Worm (Caenorhabditis elegans) whole organism, late embryonic: Measurements from ENCODE around the gene srlf-13.

Experiments
- C08G9.2 ChIP-seq: sonication (generic microtip); optimal IDR thresholded peaks from 2 replicates; lab custom pipeline; 2016; ENCODE audit warnings: mild to moderate bottlenecking, missing genetic modification characterization, moderate library complexity, missing compliant biosample characterization
- K02D7.2 ChIP-seq: sonication (generic microtip); optimal IDR thresholded peaks from 2 replicates; lab custom pipeline; 2017; ENCODE audit warnings: mild to moderate bottlenecking, missing genetic modification characterization, missing compliant biosample characterization
- ceh-18 ChIP-seq: sonication (generic microtip); optimal IDR thresholded peaks from 2 replicates; lab custom pipeline; 2016; ENCODE audit warnings: missing genetic modification characterization, missing compliant biosample characterization
- fkh-10 ChIP-seq: fragments of 150-350 bp; optimal IDR thresholded peaks from 2 replicates; lab custom pipeline; 2014; ENCODE audit warnings: missing biosample characterization, missing genetic modification reagents, missing genetic modification characterization
- lin-11 ChIP-seq: fragments of 200-800 bp; sonication (Bioruptor generic); optimal IDR thresholded peaks from 2 replicates; lab custom pipeline; 2018; ENCODE audit warnings: mild to moderate bottlenecking, missing genetic modification characterization, missing compliant biosample characterization
- madf-2 ChIP-seq: sonication (generic microtip); optimal IDR thresholded peaks from 2 replicates; lab custom pipeline; 2017; ENCODE audit warnings: missing genetic modification characterization, missing compliant biosample characterization
- nhr-11 ChIP-seq: fragments of 150-350 bp; optimal IDR thresholded peaks from 2 replicates; lab custom pipeline; 2014; ENCODE audit warnings: missing biosample characterization, missing genetic modification characterization
- pag-3 ChIP-seq: sonication (generic microtip); optimal IDR thresholded peaks from 2 replicates; lab custom pipeline; 2016; ENCODE audit warnings: missing compliant biosample characterization, missing genetic modification characterization, borderline replicate concordance
- pha-4 ChIP-seq: fragments of 150-350 bp; optimal IDR thresholded peaks from 2 replicates; lab custom pipeline; 2018; ENCODE audit warnings: missing biosample characterization, missing genetic modification reagents, missing genetic modification characterization
- pqm-1 ChIP-seq: sonication (generic microtip); optimal IDR thresholded peaks from 2 replicates; lab custom pipeline; 2016; ENCODE audit warnings: missing genetic modification characterization, missing compliant biosample characterization

DNA sequence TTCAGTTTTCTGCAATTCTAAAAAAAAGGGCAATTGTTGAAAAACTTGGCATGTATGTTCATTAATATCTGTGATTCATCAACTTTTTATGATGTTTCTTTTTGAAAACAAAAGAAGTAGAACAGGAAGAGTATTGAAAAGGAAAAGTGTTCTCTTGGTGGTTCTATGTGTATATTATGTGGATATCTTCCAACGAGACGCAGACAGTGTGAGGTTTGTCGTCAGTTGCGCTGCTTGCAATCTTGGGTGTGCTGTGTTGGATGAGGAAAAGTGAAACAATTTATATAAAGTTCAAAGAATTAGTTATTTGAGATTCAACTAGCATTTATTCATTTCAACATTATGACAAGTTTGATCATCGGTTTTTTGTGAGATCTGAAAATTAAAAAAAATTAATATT is 44.0 kb downstream of the srlf-13 start:
- TF ChIP-seq K02D7.2 (no peak), fkh-10 (GFP tag; lab: Kevin White, UChicago) (no peak), pqm-1 (tag; lab: Kevin White, UChicago) (no peak), nhr-11 (tag; lab: Kevin White, UChicago) (no peak), ceh-18 (no peak), pha-4 (tag; lab: Kevin White, UChicago) (no peak), C08G9.2 (tag; lab: Kevin White, UChicago) (no peak), madf-2 (tag; lab: Kevin White, UChicago) (no peak), pag-3 (tag; lab: Kevin White, UChicago) (no peak), lin-11 (tag; lab: Kevin White, UChicago) (no peak)
